Fruit fly (Drosophila melanogaster) whole organism, embryonic: Measurements from ENCODE around the gene Baldspot.

ENCODE experiments used
- B-H1 ChIP-seq: fragments of 200-800 bp; sonication (Bioruptor generic); IDR thresholded peaks from 3 replicates; pipeline ENCODE4 v1.3.6; 2022; ENCODE audit warnings: missing biosample characterization, missing genetic modification characterization
- CG10366 ChIP-seq: fragments of 200-800 bp; sonication (Bioruptor generic); IDR thresholded peaks from 2 replicates; pipeline ENCODE4 v1.3.6; 2022; ENCODE audit warnings: missing biosample characterization, missing genetic modification characterization
- CG11456 ChIP-seq: fragments of 200-800 bp; sonication (Bioruptor generic); IDR thresholded peaks from 3 replicates; pipeline ENCODE4 v1.3.6; 2022; ENCODE audit warnings: missing biosample characterization, missing genetic modification characterization
- CG12104 ChIP-seq: fragments of 200-800 bp; sonication (Bioruptor generic); optimal IDR thresholded peaks from 3 replicates; lab custom pipeline; 2016; ENCODE audit warnings: missing biosample characterization, missing genetic modification characterization
- CG12219 ChIP-seq: fragments of 200-800 bp; sonication (Bioruptor generic); optimal IDR thresholded peaks from 3 replicates; lab custom pipeline; 2018; ENCODE audit warnings: missing biosample characterization, mild to moderate bottlenecking, missing genetic modification characterization
- CG12659 ChIP-seq: fragments of 200-800 bp; sonication (Bioruptor generic); optimal IDR thresholded peaks from 3 replicates; lab custom pipeline; 2017; ENCODE audit warnings: mild to moderate bottlenecking, missing biosample characterization, missing genetic modification reagents, missing genetic modification characterization
- CG13424 ChIP-seq: fragments of 200-800 bp; sonication (Bioruptor generic); optimal IDR thresholded peaks from 2 replicates; lab custom pipeline; 2019; ENCODE audit warnings: missing biosample characterization, mild to moderate bottlenecking, missing genetic modification characterization, moderate library complexity
- CG15514 ChIP-seq: fragments of 200-800 bp; sonication (Bioruptor generic); optimal IDR thresholded peaks from 3 replicates; lab custom pipeline; 2017; ENCODE audit warnings: missing biosample characterization, missing genetic modification characterization, mild to moderate bottlenecking, moderate library complexity, missing genetic modification reagents
- CG17829 ChIP-seq: fragments of 200-800 bp; optimal IDR thresholded peaks from 2 replicates; lab custom pipeline; 2019; ENCODE audit warnings: missing biosample characterization, mild to moderate bottlenecking, missing genetic modification characterization, moderate library complexity
- CG1832 ChIP-seq: fragments of 200-800 bp; sonication (Bioruptor generic); optimal IDR thresholded peaks from 2 replicates; lab custom pipeline; 2017; ENCODE audit warnings: missing biosample characterization, mild to moderate bottlenecking, missing genetic modification characterization, inconsistent platforms
- CG2120 ChIP-seq: fragments of 200-800 bp; sonication (Bioruptor generic); optimal IDR thresholded peaks from 3 replicates; lab custom pipeline; 2016; ENCODE audit warnings: missing biosample characterization, missing genetic modification characterization
- CG2678 ChIP-seq: fragments of 200-800 bp; sonication (Bioruptor generic); optimal IDR thresholded peaks from 3 replicates; lab custom pipeline; 2019; ENCODE audit warnings: missing biosample characterization, mild to moderate bottlenecking, missing genetic modification characterization, moderate library complexity
- CG2712 ChIP-seq: fragments of 200-800 bp; optimal IDR thresholded peaks from 3 replicates; lab custom pipeline; 2019; ENCODE audit warnings: missing biosample characterization, mild to moderate bottlenecking, missing genetic modification characterization, moderate library complexity
- CG2889 ChIP-seq: fragments of 200-800 bp; sonication (Bioruptor generic); IDR thresholded peaks from 3 replicates; pipeline ENCODE4 v1.3.6; 2022; ENCODE audit warnings: missing biosample characterization, missing genetic modification characterization
- CG30403 ChIP-seq: fragments of 200-800 bp; sonication (Bioruptor generic); optimal IDR thresholded peaks from 3 replicates; lab custom pipeline; 2016; ENCODE audit warnings: missing biosample characterization, missing genetic modification characterization
- CG3847 ChIP-seq: fragments of 200-800 bp; sonication (Bioruptor generic); IDR thresholded peaks from 2 replicates; pipeline ENCODE4 v1.3.6; 2022; ENCODE audit warnings: missing biosample characterization, missing genetic modification characterization
- CG43689 ChIP-seq: fragments of 200-800 bp; sonication (Bioruptor generic); IDR thresholded peaks from 2 replicates; pipeline ENCODE4 v1.3.6; 2022; ENCODE audit warnings: missing biosample characterization, missing genetic modification characterization
- CG4820 ChIP-seq: fragments of 200-800 bp; sonication (Bioruptor generic); optimal IDR thresholded peaks from 3 replicates; lab custom pipeline; 2016; ENCODE audit warnings: missing biosample characterization, missing genetic modification characterization
- CG4854 ChIP-seq: fragments of 200-800 bp; sonication (Bioruptor generic); optimal IDR thresholded peaks from 2 replicates; lab custom pipeline; 2016; ENCODE audit warnings: missing biosample characterization, missing genetic modification characterization, inconsistent platforms
- CG5953 ChIP-seq: fragments of 200-800 bp; sonication (Bioruptor generic); IDR thresholded peaks from 2 replicates; pipeline ENCODE4 v1.3.6; 2022; ENCODE audit warnings: missing biosample characterization, missing genetic modification characterization
- Eip74EF ChIP-seq, 2 experiments: fragments of 200-800 bp in 1 of 2; fragments of >200 bp in 1 of 2; sonication (Bioruptor generic) in 1 of 2; optimal IDR thresholded peaks; 2 replicates each; lab custom pipeline; 2017 to 2019; ENCODE audit warnings: missing biosample characterization in 2 of 2, missing genetic modification characterization in 2 of 2, mild to moderate bottlenecking in 1 of 2, moderate library complexity in 1 of 2
- Ets65A ChIP-seq: fragments of 200-800 bp; sonication (Bioruptor generic); peaks from one replicate; lab custom pipeline; 2016; ENCODE audit warnings: missing biosample characterization, missing genetic modification characterization
- Med ChIP-seq: fragments of 200-800 bp; sonication (Bioruptor generic); peaks from one replicate; lab custom pipeline; 2016; ENCODE audit warnings: missing biosample characterization, missing genetic modification characterization, mild to moderate bottlenecking, inconsistent platforms, moderate library complexity
- Optix ChIP-seq: fragments of 200-800 bp; sonication (Bioruptor generic); IDR thresholded peaks from 3 replicates; pipeline ENCODE4 v1.3.6; 2022; ENCODE audit warnings: missing biosample characterization, missing genetic modification characterization
- Sry-δ ChIP-seq: fragments of 200-800 bp; sonication (Bioruptor generic); optimal IDR thresholded peaks from 2 replicates; lab custom pipeline; 2016; ENCODE audit warnings: missing biosample characterization, missing genetic modification characterization
- az2 ChIP-seq: fragments of 200-800 bp; sonication (Bioruptor generic); optimal IDR thresholded peaks from 3 replicates; lab custom pipeline; 2016; ENCODE audit warnings: missing biosample characterization, missing genetic modification characterization
- bowl ChIP-seq: fragments of 200-800 bp; sonication (Bioruptor generic); IDR thresholded peaks from 2 replicates; pipeline ENCODE4 v1.3.6; 2022; ENCODE audit warnings: missing biosample characterization, missing genetic modification characterization
- cad ChIP-seq: fragments of >200 bp; optimal IDR thresholded peaks from 2 replicates; lab custom pipeline; 2017; ENCODE audit warnings: missing biosample characterization, missing genetic modification characterization
- dysf ChIP-seq: fragments of 200-800 bp; sonication (Bioruptor generic); IDR thresholded peaks from 3 replicates; pipeline ENCODE4 v1.3.6; 2022; ENCODE audit warnings: missing biosample characterization, missing genetic modification characterization
- fd102C ChIP-seq: fragments of 200-800 bp; sonication (Bioruptor generic); optimal IDR thresholded peaks from 2 replicates; lab custom pipeline; 2018; ENCODE audit warnings: missing biosample characterization, mild to moderate bottlenecking, missing genetic modification characterization, moderate library complexity
- fd64A ChIP-seq: fragments of 200-800 bp; sonication (Bioruptor generic); optimal IDR thresholded peaks from 3 replicates; lab custom pipeline; 2018; ENCODE audit warnings: missing biosample characterization, mild to moderate bottlenecking, missing genetic modification characterization
- gt ChIP-seq: fragments of 200-800 bp; sonication (Bioruptor generic); IDR thresholded peaks from 2 replicates; pipeline ENCODE4 v1.3.6; 2022; ENCODE audit warnings: missing biosample characterization, missing genetic modification characterization
- ham ChIP-seq: fragments of 200-800 bp; sonication (Bioruptor generic); IDR thresholded peaks from 2 replicates; pipeline ENCODE4 v1.3.6; 2022; ENCODE audit warnings: missing biosample characterization, missing genetic modification characterization
- hb ChIP-seq: fragments of 200-800 bp; sonication (Bioruptor generic); IDR thresholded peaks from 3 replicates; pipeline ENCODE4 v1.3.6; 2022; ENCODE audit warnings: missing biosample characterization, missing genetic modification characterization; ENCODE audit not compliant: partially characterized antibody
- kay ChIP-seq: fragments of 200-800 bp; sonication (Bioruptor generic); optimal IDR thresholded peaks from 2 replicates; lab custom pipeline; 2016; ENCODE audit warnings: missing biosample characterization, missing genetic modification characterization
- nau ChIP-seq: fragments of 200-800 bp; sonication (Bioruptor generic); optimal IDR thresholded peaks from 3 replicates; lab custom pipeline; 2017; ENCODE audit warnings: missing biosample characterization, mild to moderate bottlenecking, missing genetic modification characterization, missing genetic modification reagents
- nom ChIP-seq: fragments of 200-800 bp; sonication (Bioruptor generic); optimal IDR thresholded peaks from 2 replicates; lab custom pipeline; 2017; ENCODE audit warnings: missing biosample characterization, missing genetic modification characterization, mild to moderate bottlenecking, moderate library complexity, missing genetic modification reagents
- phol ChIP-seq: fragments of 200-800 bp; sonication (Bioruptor generic); optimal IDR thresholded peaks from 3 replicates; lab custom pipeline; 2018; ENCODE audit warnings: missing biosample characterization, mild to moderate bottlenecking, missing genetic modification characterization, moderate library complexity
- pnt ChIP-seq: fragments of 200-800 bp; sonication (Bioruptor generic); optimal IDR thresholded peaks from 3 replicates; lab custom pipeline; 2016; ENCODE audit warnings: missing biosample characterization, missing genetic modification characterization
- prd ChIP-seq, 3 experiments: fragments of >200 bp in 2 of 3; fragments of 200-800 bp in 1 of 3; sonication (Bioruptor generic) in 1 of 3; optimal IDR thresholded peaks in 2 of 3; IDR thresholded peaks in 1 of 3; 2 replicates in 2 of 3; 3 replicates in 1 of 3; pipeline versions ENCODE4 v1.3.6 to Lab custom; 2017 to 2022; ENCODE audit warnings: missing biosample characterization in 1 of 3, missing genetic modification characterization in 1 of 3
- rib ChIP-seq: fragments of 200-800 bp; sonication (Bioruptor generic); IDR thresholded peaks from 2 replicates; pipeline ENCODE4 v1.3.6; 2022; ENCODE audit warnings: missing biosample characterization, missing genetic modification characterization
- ro ChIP-seq: fragments of 200-800 bp; sonication (Bioruptor generic); IDR thresholded peaks from 2 replicates; pipeline ENCODE4 v1.3.6; 2022; ENCODE audit warnings: missing biosample characterization, missing genetic modification characterization
- sens ChIP-seq: fragments of 200-800 bp; sonication (Bioruptor generic); peaks from one replicate; lab custom pipeline; 2016; ENCODE audit warnings: missing biosample characterization, missing genetic modification characterization
- sima ChIP-seq: fragments of 200-800 bp; sonication (Bioruptor generic); optimal IDR thresholded peaks from 2 replicates; lab custom pipeline; 2016; ENCODE audit warnings: missing biosample characterization, missing genetic modification characterization
- slbo ChIP-seq: fragments of 200-800 bp; sonication (Bioruptor generic); IDR thresholded peaks from 2 replicates; pipeline ENCODE4 v1.3.6; 2022; ENCODE audit warnings: missing biosample characterization, missing genetic modification characterization
- so ChIP-seq: fragments of 200-800 bp; sonication (Bioruptor generic); IDR thresholded peaks from 3 replicates; pipeline ENCODE4 v1.3.6; 2022; ENCODE audit warnings: missing biosample characterization, missing genetic modification characterization
- vvl ChIP-seq: fragments of 200-800 bp; sonication (Bioruptor generic); IDR thresholded peaks from 2 replicates; pipeline ENCODE4 v1.3.6; 2022; ENCODE audit warnings: missing biosample characterization, missing genetic modification characterization
- z ChIP-seq: fragments of 200-800 bp; sonication (Bioruptor generic); IDR thresholded peaks from 3 replicates; pipeline ENCODE4 v1.3.6; 2022; ENCODE audit warnings: missing biosample characterization, missing genetic modification characterization

Gene Baldspot

dm6 chr3L:16651127-16651526 lies 10.3 kb downstream of the Baldspot start:
- TF ChIP-seq CG43689 (GFP tag; lab: Robert Waterston, UW) (0 out of 2 replicates have a peak, but pooled peaks have one; percentile 22), CG2889 (no peak), dysf (GFP tag; lab: Robert Waterston, UW) (0 out of 3 replicates have a peak, but pooled peaks have one; percentile 16), so (GFP tag; lab: Robert Waterston, UW) (0 out of 3 replicates have a peak, but pooled peaks have one; percentile 32), CG17829 (tag; lab: Kevin White, UChicago) (no peak), CG13424 (tag; lab: Kevin White, UChicago) (no peak), nau (GFP tag; lab: Kevin White, UChicago) (no peak), CG2712 (tag; lab: Kevin White, UChicago) (no peak), prd (optimal IDR thresholded peaks at IDR 0.05; lab: Kevin White, UChicago) (no peak), prd (GFP tag; IDR thresholded peaks at IDR 0.05; lab: Robert Waterston, UW) (no peak), CG12104 (GFP tag; lab: Kevin White, UChicago) (no peak), fd64A (GFP tag; lab: Kevin White, UChicago) (no peak), z (GFP tag; lab: Robert Waterston, UW) (no peak), CG5953 (GFP tag; lab: Robert Waterston, UW) (0 out of 2 replicates have a peak, but pooled peaks have one; percentile 32), slbo (GFP tag; lab: Robert Waterston, UW) (no peak), CG4820 (no peak), ham (no peak), Med (GFP tag; lab: Kevin White, UChicago) (peak; percentile 72), CG3847 (GFP tag; lab: Robert Waterston, UW) (0 out of 2 replicates have a peak, but pooled peaks have one; percentile 11), vvl (GFP tag; lab: Robert Waterston, UW) (peak; percentile 18; the same call in 1 of the 2 replicates)

- TF ChIP-seq Ets65A (GFP tag; lab: Kevin White, UChicago) (peak; percentile 68), CG2120 (no peak), CG11456 (GFP tag; lab: Robert Waterston, UW) (0 out of 3 replicates have a peak, but pooled peaks have one; percentile 43), CG10366 (GFP tag; lab: Robert Waterston, UW) (no peak), CG15514 (GFP tag; lab: Kevin White, UChicago) (no peak), pnt (GFP tag; lab: Kevin White, UChicago) (no peak), Med (GFP tag; lab: Kevin White, UChicago) (peak; percentile 60), CG30403 (no peak), nom (GFP tag; lab: Kevin White, UChicago) (no peak), ro (GFP tag; lab: Robert Waterston, UW) (no peak), rib (GFP tag; lab: Robert Waterston, UW) (no peak), sens (peak; percentile 7), CG5953 (GFP tag; lab: Robert Waterston, UW) (0 out of 2 replicates have a peak, but pooled peaks have one; percentile 16), CG2678 (tag; lab: Kevin White, UChicago) (no peak), bowl (0 out of 2 replicates have a peak, but pooled peaks have one; percentile 23), hb (0 out of 3 replicates have a peak, but pooled peaks have one; percentile 14), CG43689 (GFP tag; lab: Robert Waterston, UW) (no peak)
Measured at dm6 chr3L:16650078-16650477, 11.3 kb downstream of the Baldspot start.

dm6 chr3L:16647578-16648113 lies 13.8 kb downstream of the Baldspot start, which contains the start of gene Abl:
Gene Abl (minus strand): TSS chr3L:16647882.
- TF ChIP-seq Eip74EF (GFP tag; optimal IDR thresholded peaks at IDR 0.05; lab: Kevin White, UChicago): peak in 1 of 2 experiments; percentile 32
- TF ChIP-seq CG2120: peak; percentile 92
- peak; percentile 71 for TF ChIP-seq kay
- no peak for TF ChIP-seq gt (GFP tag; lab: Robert Waterston, UW)
- TF ChIP-seq CG12659 (GFP tag; lab: Kevin White, UChicago): peak; percentile 91
- no peak for TF ChIP-seq Optix
- 0 out of 3 replicates have a peak, but pooled peaks have one; percentile 20 for TF ChIP-seq B-H1 (GFP tag; lab: Robert Waterston, UW)
- no peak for TF ChIP-seq fd102C (GFP tag; lab: Kevin White, UChicago)
- TF ChIP-seq CG1832: no peak
- TF ChIP-seq az2: peak; percentile 11
- peak; percentile 16 for TF ChIP-seq sima
- peak; percentile 55 for TF ChIP-seq CG4854 (GFP tag; lab: Kevin White, UChicago)
- TF ChIP-seq Sry-δ (GFP tag; lab: Kevin White, UChicago): peak; percentile 88
- TF ChIP-seq phol: peak; percentile 80
- no peak for TF ChIP-seq cad
- TF ChIP-seq CG12219: no peak
